Worm (Caenorhabditis elegans): ENCODE measurements around the gene vps-15.

The vps-15 gene

ce11 chrII:11926501-11926900, 10.8 kb upstream of the vps-15 start:
- no peak for TF ChIP-seq R02D3.7 (tag; optimal IDR thresholded peaks at IDR 0.05)
- TF ChIP-seq lsy-12 (tag; optimal IDR thresholded peaks at IDR 0.05) = peak; percentile 25
- peak; percentile 78 for TF ChIP-seq nfya-1 (tag; optimal IDR thresholded peaks at IDR 0.05; ENCODE audit: insufficient read depth)

ce11 chrII:11925203-11925602, 9.6 kb upstream of the vps-15 start:
- peak; percentile 59 for TF ChIP-seq pha-4 (tag; optimal IDR thresholded peaks at IDR 0.05)
- TF ChIP-seq egl-27 (tag; optimal IDR thresholded peaks at IDR 0.05) = no peak
- no peak for TF ChIP-seq ceh-82 (tag; optimal IDR thresholded peaks at IDR 0.05)
- TF ChIP-seq daf-12 (tag; optimal IDR thresholded peaks at IDR 0.05) = no peak
- TF ChIP-seq ceh-16 (tag; optimal IDR thresholded peaks at IDR 0.05) = no peak
- no peak for TF ChIP-seq unc-39 (tag; optimal IDR thresholded peaks at IDR 0.05)
- TF ChIP-seq nhr-12 (tag; optimal IDR thresholded peaks at IDR 0.05) = no peak
- TF ChIP-seq ZK546.5 (tag; optimal IDR thresholded peaks at IDR 0.05) = no peak

ce11 chrII:11923620-11924298, 8.1 kb upstream of the vps-15 start:
- TF ChIP-seq zag-1 (tag; optimal IDR thresholded peaks at IDR 0.05) (no peak), pha-4 (tag; optimal IDR thresholded peaks at IDR 0.05) (peak; percentile 66)

- TF ChIP-seq unc-39 (tag; optimal IDR thresholded peaks at IDR 0.05) (no peak), pha-4 (tag; optimal IDR thresholded peaks at IDR 0.05) (peak; percentile 73)
These were observed 7.3 kb upstream of the vps-15 start for ce11 chrII:11922757-11923538.

- TF ChIP-seq ama-1 (optimal IDR thresholded peaks at IDR 0.05) (peak; percentile 57), zag-1 (tag; optimal IDR thresholded peaks at IDR 0.05) (no peak), fkh-2 (tag; optimal IDR thresholded peaks at IDR 0.05) (no peak), nhr-28 (tag; optimal IDR thresholded peaks at IDR 0.05) (no peak), lsy-12 (tag; optimal IDR thresholded peaks at IDR 0.05) (no peak), unc-62 (GFP tag; optimal IDR thresholded peaks at IDR 0.05) (no peak), nhr-23 (tag; optimal IDR thresholded peaks at IDR 0.05) (no peak), eor-1 (tag; optimal IDR thresholded peaks at IDR 0.05) (no peak)
These were observed 1.9 kb upstream of the vps-15 start for ce11 chrII:11917530-11917952.

ce11 chrII:11916945-11917344, 1.3 kb upstream of the vps-15 start:
- TF ChIP-seq egl-5 (tag; optimal IDR thresholded peaks at IDR 0.05) (no peak), nhr-77 (tag; optimal IDR thresholded peaks at IDR 0.05) (no peak), elt-1 (tag; optimal IDR thresholded peaks at IDR 0.05) (no peak), nfya-1 (tag; optimal IDR thresholded peaks at IDR 0.05; ENCODE audit: insufficient read depth) (no peak), skn-1 (tag; optimal IDR thresholded peaks at IDR 0.05) (no peak), ceh-9 (tag; optimal IDR thresholded peaks at IDR 0.05) (no peak), elt-3 (tag; optimal IDR thresholded peaks at IDR 0.05) (no peak), ceh-28 (tag; optimal IDR thresholded peaks at IDR 0.05) (no peak), fkh-10 (GFP tag; optimal IDR thresholded peaks at IDR 0.05) (no peak), daf-12 (tag; optimal IDR thresholded peaks at IDR 0.05) (no peak), lsy-12 (tag; optimal IDR thresholded peaks at IDR 0.05) (no peak), ztf-4 (tag; optimal IDR thresholded peaks at IDR 0.05) (no peak), tbx-2 (tag; optimal IDR thresholded peaks at IDR 0.05) (no peak), mdl-1 (tag; optimal IDR thresholded peaks at IDR 0.05) (no peak), pqm-1 (tag; optimal IDR thresholded peaks at IDR 0.05) (no peak), nhr-23 (tag; optimal IDR thresholded peaks at IDR 0.05) (no peak), nhr-237 (tag; optimal IDR thresholded peaks at IDR 0.05) (no peak), nhr-25 (tag; optimal IDR thresholded peaks at IDR 0.05) (no peak), aly-2 (tag; optimal IDR thresholded peaks at IDR 0.05) (no peak)

Measured in whole organism, L3 larva.